Fruit fly (Drosophila melanogaster): ENCODE data around the gene obst-A.

- TF ChIP-seq CG8119 (GFP tag; IDR thresholded peaks at IDR 0.05) (no peak), CG8319 (GFP tag; optimal IDR thresholded peaks at IDR 0.05) (no peak), CG6808 (GFP tag; optimal IDR thresholded peaks at IDR 0.05) (no peak), ss (GFP tag; optimal IDR thresholded peaks at IDR 0.05) (no peak), Sox102F (GFP tag; optimal IDR thresholded peaks at IDR 0.05) (no peak), fd59A (GFP tag; optimal IDR thresholded peaks at IDR 0.05) (no peak), Blimp-1 (GFP tag; optimal IDR thresholded peaks at IDR 0.05) (no peak), eg (GFP tag; IDR thresholded peaks at IDR 0.05) (no peak), dac (GFP tag; optimal IDR thresholded peaks at IDR 0.05) (no peak), CG32006 (GFP tag; optimal IDR thresholded peaks at IDR 0.05) (no peak), CG3919 (GFP tag; optimal IDR thresholded peaks at IDR 0.05) (no peak), CG6163 (GFP tag; IDR thresholded peaks at IDR 0.05) (no peak)
Measured at dm6 chrX:20269669-20270068, 30.0 kb downstream of the obst-A start, which contains the start of gene Inx6.

Measured in whole organism, prepupa.